Worm (Caenorhabditis elegans) whole organism, dauer: ENCODE measurements around the gene pho-1.

Source experiments
- unc-62 ChIP-seq: sonication (generic microtip); optimal IDR thresholded peaks from 2 replicates; lab custom pipeline; 2017; ENCODE audit warnings: missing biosample characterization, missing genetic modification reagents, missing genetic modification characterization

pho-1 gene

DNA sequence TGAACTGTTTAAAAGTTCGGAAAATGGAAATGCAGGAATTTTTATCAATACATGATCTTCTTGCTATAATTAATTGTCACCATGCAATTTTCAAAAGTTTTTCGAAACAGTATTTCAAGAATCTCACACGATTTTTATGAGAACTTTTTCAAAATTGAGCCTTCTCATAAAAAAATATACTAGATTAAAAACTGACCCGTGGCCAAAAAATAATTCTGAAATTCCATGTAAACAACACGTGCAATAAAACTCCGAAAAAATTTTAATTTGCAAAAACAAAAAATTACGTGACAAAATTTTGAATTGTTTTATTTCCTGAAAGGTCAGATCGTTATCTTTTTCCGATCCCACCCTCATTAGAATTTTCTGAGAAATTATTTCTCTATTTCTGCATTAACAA lies 40.1 kb downstream of the pho-1 start, which contains the start of gene C34F11.5:
TSS of gene C34F11.5 (plus strand) at position 301 of the 400 bp plus-strand sequence.
- no peak for TF ChIP-seq unc-62

DNA sequence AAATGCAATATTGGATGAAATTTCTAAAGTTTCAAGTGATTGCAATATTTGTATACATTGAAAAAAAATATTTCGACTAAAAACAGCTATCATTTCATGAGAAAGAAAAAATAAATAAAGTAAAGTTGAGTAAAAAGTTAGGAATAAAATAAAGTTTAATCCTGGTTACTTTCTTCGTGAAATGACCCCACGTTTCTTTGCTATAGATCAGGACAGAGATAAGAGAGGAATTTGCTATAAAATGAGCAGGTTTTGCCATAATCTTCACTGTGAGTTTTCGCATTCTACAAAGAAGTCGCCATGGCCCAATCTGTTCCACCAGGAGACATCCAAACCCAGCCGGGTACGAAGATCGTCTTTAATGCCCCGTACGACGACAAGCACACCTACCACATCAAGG lies 41.6 kb downstream of the pho-1 start, which contains the start of gene msp-49:
TSS of gene msp-49 (plus strand) at position 301 of the 400 bp plus-strand sequence.
- TF ChIP-seq unc-62 = no peak

DNA sequence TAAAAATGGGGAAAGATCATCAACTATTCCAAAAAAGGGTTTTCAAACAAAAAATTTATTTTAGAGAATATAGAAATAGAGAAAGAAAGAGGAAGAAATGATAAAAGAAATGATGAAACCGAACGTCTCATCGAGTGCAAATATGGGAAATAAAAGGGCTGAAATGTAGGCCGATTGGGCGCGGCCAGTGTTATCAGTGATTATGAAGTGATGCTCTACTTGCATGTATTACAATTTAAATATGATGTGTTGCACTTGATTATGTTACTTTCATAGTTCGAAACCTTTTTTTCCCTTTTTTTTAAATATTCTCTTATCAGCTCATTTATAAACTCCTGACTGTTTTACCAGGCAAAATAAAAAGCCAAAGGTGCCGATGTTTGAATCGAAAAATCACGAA lies 43.9 kb downstream of the pho-1 start:
- TF ChIP-seq unc-62 = no peak

ce11 chrII:5187934-5188333 lies 47.7 kb downstream of the pho-1 start:
- TF ChIP-seq unc-62 = no peak

ce11 chrII:5187469-5187868 lies 48.2 kb downstream of the pho-1 start, which contains the start of gene crh-2:
Gene crh-2 (minus strand): TSS chrII:5187569.
- no peak for TF ChIP-seq unc-62

DNA sequence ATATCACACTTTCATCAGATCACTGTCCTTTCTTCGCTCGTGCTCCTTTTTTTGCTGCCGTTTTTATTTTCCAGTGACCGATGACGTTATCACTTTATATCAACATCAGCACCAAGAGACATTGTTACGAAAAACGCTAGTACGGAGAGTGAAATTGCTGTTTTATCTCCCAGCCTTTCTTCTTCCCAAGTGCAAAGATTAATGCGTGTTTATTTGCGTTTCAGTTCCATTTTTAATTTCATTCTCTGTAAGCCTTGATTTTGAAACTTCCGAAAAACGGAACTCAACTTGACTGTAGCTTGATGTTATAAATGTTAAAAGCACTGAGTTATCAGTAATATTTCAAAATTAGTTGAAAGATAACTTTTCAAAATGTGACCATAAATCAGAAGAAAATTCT lies 48.8 kb downstream of the pho-1 start:
- no peak for TF ChIP-seq unc-62

DNA sequence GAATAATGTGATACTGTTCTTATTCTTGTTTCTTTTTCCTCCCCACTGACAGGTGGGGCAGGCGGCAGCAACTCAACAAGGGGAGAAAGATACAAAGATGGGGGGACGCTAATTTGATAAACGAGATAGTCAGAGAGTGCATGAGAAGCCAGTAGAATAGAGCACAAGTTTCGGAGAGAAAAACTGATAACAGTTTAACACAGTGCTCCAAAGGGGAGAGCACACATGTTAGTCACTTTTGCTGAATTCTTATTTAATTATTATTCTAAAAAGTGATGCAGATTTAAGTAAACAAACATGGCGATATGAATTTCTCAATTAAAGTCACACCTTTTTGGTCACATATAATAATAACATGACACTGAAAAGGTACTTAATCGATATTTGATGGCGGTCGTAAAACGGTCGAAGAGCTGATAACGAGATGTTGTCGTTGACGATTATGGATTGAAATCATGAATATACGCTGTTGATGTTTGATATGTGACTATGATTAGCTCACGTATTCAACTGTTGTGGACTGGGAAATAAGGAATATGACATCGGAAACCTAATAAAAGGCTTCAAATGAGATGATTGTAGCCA lies 49.6 kb downstream of the pho-1 start:
- TF ChIP-seq unc-62 = no peak

ce11 chrII:5184661-5185545 lies 50.7 kb downstream of the pho-1 start:
- TF ChIP-seq unc-62 = no peak

ce11 chrII:5183207-5183606 lies 52.4 kb downstream of the pho-1 start:
- no peak for TF ChIP-seq unc-62
